Fruit fly (Drosophila melanogaster) whole organism, prepupa: ENCODE data around the gene CG17187.

Source experiments
- CG11762 ChIP-seq: fragments of 200-800 bp; sonication (Bioruptor generic); optimal IDR thresholded peaks from 3 replicates; lab custom pipeline; 2016; ENCODE audit warnings: missing biosample characterization, missing genetic modification characterization; ENCODE audit not compliant: insufficient read depth
- CG11902 ChIP-seq: fragments of 200-800 bp; sonication (Bioruptor generic); optimal IDR thresholded peaks from 3 replicates; lab custom pipeline; 2016; ENCODE audit warnings: missing biosample characterization, missing genetic modification characterization
- CG15336 ChIP-seq: fragments of 200-800 bp; sonication (Bioruptor generic); IDR thresholded peaks from 2 replicates; pipeline ENCODE4 v1.3.6; 2022; ENCODE audit warnings: missing biosample characterization, missing genetic modification characterization
- CG8319 ChIP-seq: fragments of 200-800 bp; sonication (Bioruptor generic); optimal IDR thresholded peaks from 3 replicates; lab custom pipeline; 2016; ENCODE audit warnings: missing biosample characterization, missing genetic modification characterization
- Eip75B ChIP-seq: fragments of 200-800 bp; sonication (Bioruptor generic); optimal IDR thresholded peaks from 3 replicates; lab custom pipeline; 2016; ENCODE audit warnings: missing biosample characterization, missing genetic modification characterization
- Ets96B ChIP-seq: fragments of 200-800 bp; optimal IDR thresholded peaks from 2 replicates; lab custom pipeline; 2019; ENCODE audit warnings: missing biosample characterization, mild to moderate bottlenecking, missing genetic modification characterization, moderate library complexity
- Met ChIP-seq: fragments of 200-800 bp; sonication (Bioruptor generic); optimal IDR thresholded peaks from 3 replicates; lab custom pipeline; 2016; ENCODE audit warnings: missing biosample characterization, missing genetic modification characterization
- fd59A ChIP-seq: fragments of 200-800 bp; sonication (Bioruptor generic); optimal IDR thresholded peaks from 2 replicates; lab custom pipeline; 2017; ENCODE audit warnings: missing biosample characterization, mild to moderate bottlenecking, missing genetic modification characterization, missing genetic modification reagents
- pdm3 ChIP-seq: fragments of 200-800 bp; sonication (Bioruptor generic); optimal IDR thresholded peaks from 3 replicates; lab custom pipeline; 2016; ENCODE audit warnings: missing biosample characterization, missing genetic modification characterization

DNA sequence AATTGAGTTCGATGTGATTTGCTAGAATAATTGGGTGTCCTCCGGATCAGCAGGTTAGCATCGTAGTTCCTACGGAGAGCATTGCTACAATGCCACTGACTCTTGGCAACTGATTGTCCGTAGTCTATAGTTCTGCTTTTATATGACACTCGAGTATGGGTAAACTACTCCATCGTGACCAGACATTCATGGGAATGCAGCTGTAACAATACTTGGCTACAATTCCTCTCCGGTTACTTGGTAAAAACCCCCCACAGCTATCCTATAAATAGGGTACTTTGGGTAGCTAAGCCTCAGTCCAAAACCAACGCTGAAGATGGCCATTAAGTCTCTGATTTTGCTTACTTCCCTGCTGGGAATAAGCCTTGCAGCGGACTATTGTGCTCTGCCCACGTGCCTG is 6.5 kb downstream of the CG17187 start, which contains the start of gene scpr-C:
- TF ChIP-seq fd59A (GFP tag; lab: Kevin White, UChicago): no peak
- no peak for TF ChIP-seq Eip75B
- TF ChIP-seq CG11762 (GFP tag; lab: Kevin White, UChicago): no peak
- TF ChIP-seq Met (GFP tag; lab: Kevin White, UChicago): no peak
- no peak for TF ChIP-seq CG15336
- TF ChIP-seq CG8319 (GFP tag; lab: Kevin White, UChicago): no peak
- TF ChIP-seq Ets96B (tag; lab: Kevin White, UChicago): no peak
- TF ChIP-seq CG11902 (GFP tag; lab: Kevin White, UChicago): no peak
- TF ChIP-seq pdm3 (GFP tag; lab: Kevin White, UChicago): no peak
